Worm (Caenorhabditis elegans) whole organism, L1 larva: ENCODE results near the gene sdz-21.

Experiments
- C04F5.9 ChIP-seq: sonication (generic microtip); optimal IDR thresholded peaks from 2 replicates; lab custom pipeline; 2016; ENCODE audit warnings: missing genetic modification characterization, missing compliant biosample characterization
- ces-1 ChIP-seq: fragments of 150-350 bp; optimal IDR thresholded peaks from 2 replicates; lab custom pipeline; 2014; ENCODE audit warnings: missing biosample characterization, missing genetic modification reagents, missing genetic modification characterization
- efl-1 ChIP-seq, 4 experiments: fragments of 150-350 bp; optimal IDR thresholded peaks in 3 of 4; peaks in 1 of 4; 1 replicate in 1 of 4; 2 replicates in 3 of 4; lab custom pipeline; 2014; ENCODE audit warnings: missing biosample characterization in 2 of 4, missing genetic modification characterization in 2 of 4, missing genetic modification reagents in 2 of 4
- fkh-10 ChIP-seq: sonication (generic microtip); optimal IDR thresholded peaks from 2 replicates; lab custom pipeline; 2017; ENCODE audit warnings: missing biosample characterization, missing genetic modification reagents, missing genetic modification characterization
- fkh-8 ChIP-seq: sonication (generic microtip); optimal IDR thresholded peaks from 2 replicates; lab custom pipeline; 2016; ENCODE audit warnings: mild to moderate bottlenecking, missing genetic modification characterization, missing compliant biosample characterization
- lin-35 ChIP-seq, 2 experiments: fragments of 150-350 bp; optimal IDR thresholded peaks; 2 replicates each; lab custom pipeline; 2014; ENCODE audit warnings: missing biosample characterization in 2 of 2, missing genetic modification characterization in 2 of 2, missing genetic modification reagents in 2 of 2
- mep-1 ChIP-seq: fragments of 150-350 bp; optimal IDR thresholded peaks from 2 replicates; lab custom pipeline; 2014; ENCODE audit warnings: missing biosample characterization, missing genetic modification characterization
- nhr-19 ChIP-seq: fragments of 200-800 bp; sonication (Bioruptor generic); conservative IDR thresholded peaks from 2 replicates; pipeline ENCODE4 v1.3.6; 2022; ENCODE audit warnings: missing genetic modification characterization, missing compliant biosample characterization
- pag-3 ChIP-seq: sonication (generic microtip); optimal IDR thresholded peaks from 2 replicates; lab custom pipeline; 2017; ENCODE audit warnings: missing genetic modification characterization, mild to moderate bottlenecking, missing compliant biosample characterization, antibody characterized with exemption, borderline replicate concordance; ENCODE audit not compliant: insufficient read depth

- peak; percentile 8 for TF ChIP-seq fkh-10 (GFP tag; lab: Kevin White, UChicago)
- TF ChIP-seq mep-1 (tag; lab: Kevin White, UChicago) = peak; percentile 15
- peak in 1 of 2 experiments; percentile 42 for TF ChIP-seq lin-35 (GFP tag; optimal IDR thresholded peaks at IDR 0.05; lab: Kevin White, UChicago)
- TF ChIP-seq C04F5.9 (tag; lab: Kevin White, UChicago) = no peak
- no peak for TF ChIP-seq nhr-19 (GFP tag; lab: Robert Waterston, UW)
- TF ChIP-seq fkh-8 (tag; lab: Kevin White, UChicago) = peak; percentile 94
- TF ChIP-seq ces-1 (GFP tag; lab: Kevin White, UChicago) = no peak
- TF ChIP-seq efl-1 (optimal IDR thresholded peaks at IDR 0.05; lab: Kevin White, UChicago) = peak; percentile 34 to 53
- TF ChIP-seq efl-1 (GFP tag; optimal IDR thresholded peaks at IDR 0.05 in 1 of 2; lab: Kevin White, UChicago) = peak in 1 of 2 experiments; percentile 6
- TF ChIP-seq pag-3 = no peak
These were observed 16.9 kb downstream of the sdz-21 start for ce11 chrIII:5639893-5640292.
